Worm (Caenorhabditis elegans) whole organism, L2 larva: Measurements from ENCODE around the gene ZC262.7.
"Not testable (repeated sequence)": the region's sequence is repeated elsewhere in the genome, so short reads cannot be mapped to it uniquely, and the experiment has no call there.

ENCODE experiments used
- C34F6.9 ChIP-seq: fragments of 150-350 bp; optimal IDR thresholded peaks from 2 replicates; lab custom pipeline; 2014; ENCODE audit warnings: missing biosample characterization, missing genetic modification characterization
- Y55F3AM.14 ChIP-seq: fragments of 200-800 bp; sonication (Bioruptor generic); optimal IDR thresholded peaks from 2 replicates; lab custom pipeline; 2018; ENCODE audit warnings: mild to moderate bottlenecking, missing genetic modification characterization, missing compliant biosample characterization
- ZK546.5 ChIP-seq: sonication (generic microtip); optimal IDR thresholded peaks from 2 replicates; lab custom pipeline; 2017; ENCODE audit warnings: missing biosample characterization, missing genetic modification characterization
- aly-2 ChIP-seq: fragments of 150-350 bp; optimal IDR thresholded peaks from 2 replicates; lab custom pipeline; 2014; ENCODE audit warnings: missing biosample characterization, missing genetic modification characterization
- ama-1 ChIP-seq: fragments of 150-350 bp; optimal IDR thresholded peaks from 2 replicates; lab custom pipeline; 2018; ENCODE audit warnings: inconsistent platforms
- blmp-1 ChIP-seq: sonication (generic microtip); optimal IDR thresholded peaks from 2 replicates; lab custom pipeline; 2017; ENCODE audit warnings: missing genetic modification characterization, mild to moderate bottlenecking, missing compliant biosample characterization, antibody characterized with exemption, moderate library complexity; ENCODE audit not compliant: insufficient read depth
- ceh-16 ChIP-seq: fragments of 150-350 bp; optimal IDR thresholded peaks from 2 replicates; lab custom pipeline; 2014; ENCODE audit warnings: missing biosample characterization, missing genetic modification characterization
- ceh-82 ChIP-seq: fragments of 150-350 bp; optimal IDR thresholded peaks from 2 replicates; lab custom pipeline; 2014; ENCODE audit warnings: missing biosample characterization, missing genetic modification characterization
- crh-2 ChIP-seq: sonication (generic microtip); optimal IDR thresholded peaks from 2 replicates; lab custom pipeline; 2017; ENCODE audit warnings: missing biosample characterization, missing genetic modification characterization
- egl-27 ChIP-seq: sonication (generic microtip); optimal IDR thresholded peaks from 3 replicates; lab custom pipeline; 2017; ENCODE audit warnings: missing biosample characterization, missing genetic modification reagents, missing genetic modification characterization
- fos-1 ChIP-seq: fragments of 150-350 bp; optimal IDR thresholded peaks from 2 replicates; lab custom pipeline; 2014; ENCODE audit warnings: missing biosample characterization, missing genetic modification characterization
- lin-11 ChIP-seq: fragments of 150-350 bp; sonication (generic microtip); optimal IDR thresholded peaks from 2 replicates; lab custom pipeline; 2014; ENCODE audit warnings: missing biosample characterization, missing genetic modification characterization, inconsistent platforms, mixed read lengths
- lin-13 ChIP-seq: fragments of 150-350 bp; optimal IDR thresholded peaks from 2 replicates; lab custom pipeline; 2014; ENCODE audit warnings: missing biosample characterization, missing genetic modification reagents, missing genetic modification characterization
- lsy-2 ChIP-seq, 2 experiments: fragments of 150-350 bp in 1 of 2; sonication (generic microtip) in 1 of 2; optimal IDR thresholded peaks; 2 replicates each; lab custom pipeline; 2014 to 2017; ENCODE audit warnings: missing biosample characterization in 2 of 2, missing genetic modification characterization in 2 of 2
- mab-5 ChIP-seq: fragments of 150-350 bp; optimal IDR thresholded peaks from 2 replicates; lab custom pipeline; 2014; ENCODE audit warnings: missing biosample characterization, missing genetic modification characterization
- mbf-1 ChIP-seq: sonication (generic microtip); optimal IDR thresholded peaks from 2 replicates; lab custom pipeline; 2017; ENCODE audit warnings: missing biosample characterization, missing genetic modification characterization
- mdl-1 ChIP-seq, 2 experiments: fragments of 150-350 bp in 1 of 2; sonication (generic microtip) in 1 of 2; optimal IDR thresholded peaks; 2 replicates each; lab custom pipeline; 2017; ENCODE audit warnings: missing biosample characterization in 2 of 2, missing genetic modification characterization in 2 of 2
- nhr-10 ChIP-seq: sonication (generic microtip); optimal IDR thresholded peaks from 2 replicates; lab custom pipeline; 2017; ENCODE audit warnings: missing biosample characterization, missing genetic modification characterization
- nhr-12 ChIP-seq: fragments of 150-350 bp; optimal IDR thresholded peaks from 2 replicates; lab custom pipeline; 2014; ENCODE audit warnings: missing biosample characterization, missing genetic modification characterization
- nhr-129 ChIP-seq: fragments of 150-350 bp; optimal IDR thresholded peaks from 2 replicates; lab custom pipeline; 2014; ENCODE audit warnings: missing biosample characterization, missing genetic modification characterization
- nhr-23 ChIP-seq: fragments of 150-350 bp; optimal IDR thresholded peaks from 2 replicates; lab custom pipeline; 2014; ENCODE audit warnings: missing biosample characterization, missing genetic modification reagents, missing genetic modification characterization
- nhr-237 ChIP-seq: fragments of 150-350 bp; optimal IDR thresholded peaks from 2 replicates; lab custom pipeline; 2014; ENCODE audit warnings: missing biosample characterization, missing genetic modification characterization
- nhr-25 ChIP-seq: fragments of 150-350 bp; sonication (generic microtip); optimal IDR thresholded peaks from 3 replicates; lab custom pipeline; 2014; ENCODE audit warnings: missing biosample characterization, missing genetic modification characterization
- nhr-6 ChIP-seq: fragments of 150-350 bp; optimal IDR thresholded peaks from 2 replicates; lab custom pipeline; 2014; ENCODE audit warnings: missing biosample characterization, missing genetic modification characterization
- nhr-77 ChIP-seq: fragments of 150-350 bp; optimal IDR thresholded peaks from 2 replicates; lab custom pipeline; 2014; ENCODE audit warnings: missing biosample characterization, missing genetic modification characterization
- sem-4 ChIP-seq: fragments of 150-350 bp; optimal IDR thresholded peaks from 2 replicates; lab custom pipeline; 2014; ENCODE audit warnings: missing biosample characterization, missing genetic modification reagents, missing genetic modification characterization
- sma-3 ChIP-seq: sonication (generic microtip); optimal IDR thresholded peaks from 2 replicates; lab custom pipeline; 2016; ENCODE audit warnings: missing genetic modification reagents, missing genetic modification characterization, missing compliant biosample characterization
- sma-9 ChIP-seq, 2 experiments: fragments of 150-350 bp in 1 of 2; sonication (generic microtip) in 1 of 2; optimal IDR thresholded peaks; 2 replicates each; lab custom pipeline; 2014 to 2016; ENCODE audit warnings: missing genetic modification characterization in 2 of 2, mild to moderate bottlenecking in 1 of 2, missing biosample characterization in 1 of 2, missing compliant biosample characterization in 1 of 2, missing genetic modification reagents in 1 of 2, moderate library complexity in 1 of 2
- snpc-4 ChIP-seq: fragments of 150-350 bp; optimal IDR thresholded peaks from 2 replicates; lab custom pipeline; 2014; ENCODE audit warnings: missing biosample characterization, missing genetic modification characterization
- unc-39 ChIP-seq: fragments of 150-350 bp; optimal IDR thresholded peaks from 2 replicates; lab custom pipeline; 2014; ENCODE audit warnings: missing biosample characterization, missing genetic modification characterization
- unc-55 ChIP-seq: fragments of 150-350 bp; sonication (generic microtip); optimal IDR thresholded peaks from 3 replicates; lab custom pipeline; 2014; ENCODE audit warnings: missing biosample characterization, missing genetic modification reagents, missing genetic modification characterization
- unc-62 ChIP-seq: fragments of 150-350 bp; optimal IDR thresholded peaks from 2 replicates; lab custom pipeline; 2014; ENCODE audit warnings: missing biosample characterization, missing genetic modification reagents, missing genetic modification characterization
- zag-1 ChIP-seq: fragments of 150-350 bp; optimal IDR thresholded peaks from 2 replicates; lab custom pipeline; 2014; ENCODE audit warnings: missing biosample characterization, missing genetic modification characterization
- ztf-4 ChIP-seq: fragments of 150-350 bp; optimal IDR thresholded peaks from 2 replicates; lab custom pipeline; 2014; ENCODE audit warnings: missing biosample characterization, missing genetic modification characterization

The ZC262.7 gene

ce11 chrIII:8356407-8356881 is 12.3 kb upstream of the ZC262.7 start (continued):
- TF ChIP-seq unc-39 (tag; lab: Kevin White, UChicago) = no peak
- peak; percentile 62 for TF ChIP-seq fos-1 (tag; lab: Kevin White, UChicago)

- no peak for TF ChIP-seq lin-11 (tag; lab: Kevin White, UChicago)
- TF ChIP-seq egl-27 (tag; lab: Kevin White, UChicago) = no peak
- TF ChIP-seq nhr-23 (tag; lab: Kevin White, UChicago) = no peak
- no peak for TF ChIP-seq nhr-237 (tag; lab: Kevin White, UChicago)
- TF ChIP-seq nhr-10 (tag; lab: Kevin White, UChicago) = no peak
- TF ChIP-seq nhr-12 (tag; lab: Kevin White, UChicago) = no peak
- TF ChIP-seq Y55F3AM.14 (GFP tag; lab: Kevin White, UChicago) = no peak
- no peak for TF ChIP-seq mbf-1 (tag; lab: Kevin White, UChicago)
- TF ChIP-seq snpc-4 (tag; lab: Kevin White, UChicago) = no peak
- TF ChIP-seq unc-62 (GFP tag; lab: Kevin White, UChicago) = no peak
- TF ChIP-seq sem-4 (tag; lab: Kevin White, UChicago) = no peak
- no peak for TF ChIP-seq nhr-6 (tag; lab: Kevin White, UChicago)
- no peak for TF ChIP-seq unc-55
- TF ChIP-seq sma-9 (GFP tag; optimal IDR thresholded peaks at IDR 0.05; lab: Kevin White, UChicago) = no peak
- TF ChIP-seq sma-9 (tag; optimal IDR thresholded peaks at IDR 0.05; lab: Kevin White, UChicago) = no peak
- no peak for TF ChIP-seq zag-1 (tag; lab: Kevin White, UChicago)
- TF ChIP-seq nhr-77 (tag; lab: Kevin White, UChicago) = no peak
- no peak for TF ChIP-seq ceh-16 (tag; lab: Kevin White, UChicago)
Observed at ce11 chrIII:8355462-8355815, 11.3 kb upstream of the ZC262.7 start.

DNA sequence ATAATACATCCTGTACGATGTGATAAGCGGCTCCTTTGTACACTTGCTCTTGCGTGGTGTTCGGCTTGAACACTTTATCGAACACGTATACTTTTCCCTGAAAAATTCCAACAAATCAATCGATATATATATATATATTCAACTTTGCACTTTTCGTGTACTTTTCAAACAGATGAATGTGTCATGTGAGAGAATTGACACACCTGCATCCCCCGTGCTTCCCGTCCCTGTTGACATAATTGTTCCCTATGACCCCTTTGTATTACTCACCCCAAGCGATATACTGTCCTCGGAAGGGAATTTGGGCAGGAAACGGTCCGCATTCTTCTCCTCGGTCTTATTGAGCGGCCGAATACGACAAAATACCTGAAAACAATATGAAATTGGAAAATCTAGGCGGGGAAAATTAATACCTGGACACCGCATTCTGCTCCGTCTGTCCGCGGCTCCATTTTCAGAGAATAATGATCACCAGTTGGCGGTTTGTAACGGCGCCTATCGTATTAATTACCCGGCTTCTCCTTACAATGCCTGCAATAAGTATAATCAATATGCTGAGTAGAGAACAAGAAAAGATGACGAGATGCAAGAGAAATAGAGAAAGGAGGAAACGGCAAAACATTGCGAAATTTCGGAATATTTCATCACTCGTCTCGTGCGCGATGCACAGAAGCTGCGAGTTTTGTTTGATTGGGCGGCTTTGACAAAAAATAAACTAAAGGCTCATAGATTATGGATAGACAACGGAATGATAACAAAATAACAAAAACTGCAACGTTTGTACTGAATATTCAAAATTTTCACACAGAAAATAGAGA is 10.7 kb upstream of the ZC262.7 start, which contains the start of gene unc-116:
Gene unc-116, minus strand, starts transcription at position 531 of the 818 bp plus-strand sequence.
- TF ChIP-seq nhr-25 (tag; lab: Kevin White, UChicago) = peak; percentile 2
- peak; percentile 46 to 71 for TF ChIP-seq lsy-2 (tag; optimal IDR thresholded peaks at IDR 0.05; lab: Kevin White, UChicago)
- TF ChIP-seq sma-3 (GFP tag; lab: Kevin White, UChicago) = no peak
- TF ChIP-seq ama-1 (lab: Kevin White, UChicago) = no peak
- TF ChIP-seq aly-2 (tag; lab: Kevin White, UChicago) = no peak
- peak; percentile 51 for TF ChIP-seq lin-13 (GFP tag; lab: Kevin White, UChicago)
- TF ChIP-seq unc-39 (tag; lab: Kevin White, UChicago) = no peak
- peak; percentile 51 for TF ChIP-seq crh-2 (tag; lab: Kevin White, UChicago)
- TF ChIP-seq lin-11 (tag; lab: Kevin White, UChicago) = no peak
- peak; percentile 92 for TF ChIP-seq unc-55
- TF ChIP-seq mab-5 (tag; lab: Kevin White, UChicago) = no peak
- TF ChIP-seq zag-1 (tag; lab: Kevin White, UChicago) = peak; percentile 54
- TF ChIP-seq sem-4 (tag; lab: Kevin White, UChicago) = peak; percentile 1
- TF ChIP-seq nhr-129 (tag; lab: Kevin White, UChicago) = peak; percentile 91
- TF ChIP-seq C34F6.9 = peak; percentile 78
- no peak for TF ChIP-seq ZK546.5 (tag; lab: Kevin White, UChicago)
- TF ChIP-seq ztf-4 (tag; lab: Kevin White, UChicago) = peak; percentile 55
- TF ChIP-seq sma-9 (GFP tag; optimal IDR thresholded peaks at IDR 0.05; lab: Kevin White, UChicago) = peak; percentile 67
- no peak for TF ChIP-seq sma-9 (tag; optimal IDR thresholded peaks at IDR 0.05; lab: Kevin White, UChicago)
- TF ChIP-seq mbf-1 (tag; lab: Kevin White, UChicago) = no peak
- peak; percentile 27 for TF ChIP-seq snpc-4 (tag; lab: Kevin White, UChicago)
- TF ChIP-seq mdl-1 (tag; optimal IDR thresholded peaks at IDR 0.05; lab: Kevin White, UChicago) = peak; percentile 16 to 70

- not testable (repeated sequence) for TF ChIP-seq nhr-12 (tag; lab: Kevin White, UChicago); blmp-1; ceh-82 (tag; lab: Kevin White, UChicago)
Observed at ce11 chrIII:8347822-8348221, 3.7 kb upstream of the ZC262.7 start, which contains the start of gene clc-29. Gene clc-29, minus strand, starts transcription at chrIII:8347922.
